Worm (Caenorhabditis elegans) whole organism, L4 larva: Measurements from ENCODE around the gene cpna-1.

ENCODE experiments used
- D1046.2 ChIP-seq: fragments of 200-800 bp; sonication (Bioruptor generic); IDR thresholded peaks from 2 replicates; pipeline ENCODE4 v1.3.6; 2022; ENCODE audit warnings: missing genetic modification characterization, missing compliant biosample characterization
- F10B5.3 ChIP-seq: sonication (generic microtip); optimal IDR thresholded peaks from 2 replicates; lab custom pipeline; 2016; ENCODE audit warnings: mild to moderate bottlenecking, missing genetic modification characterization, missing compliant biosample characterization
- R02D3.7 ChIP-seq: fragments of 150-350 bp; sonication (generic microtip); optimal IDR thresholded peaks from 3 replicates; lab custom pipeline; 2014; ENCODE audit warnings: missing biosample characterization, missing genetic modification characterization
- T20F7.1 ChIP-seq: fragments of 200-800 bp; sonication (Bioruptor generic); optimal IDR thresholded peaks from 2 replicates; lab custom pipeline; 2018; ENCODE audit warnings: mild to moderate bottlenecking, missing genetic modification characterization, missing compliant biosample characterization
- T26A8.4 ChIP-seq: fragments of 200-800 bp; sonication (Bioruptor generic); IDR thresholded peaks from 2 replicates; pipeline ENCODE4 v1.3.6; 2022; ENCODE audit warnings: missing genetic modification characterization, missing compliant biosample characterization
- Y48G9A.11 ChIP-seq: fragments of 200-800 bp; sonication (Bioruptor generic); IDR thresholded peaks from 2 replicates; pipeline ENCODE4 v1.3.6; 2022; ENCODE audit warnings: missing genetic modification reagents, missing genetic modification characterization, missing compliant biosample characterization
- ZK546.5 ChIP-seq, 2 experiments: sonication (generic microtip); optimal IDR thresholded peaks; 2 replicates each; lab custom pipeline; 2017; ENCODE audit warnings: missing biosample characterization in 2 of 2, missing genetic modification characterization in 2 of 2
- aha-1 ChIP-seq: fragments of 150-350 bp; peaks from one replicate; lab custom pipeline; 2014; ENCODE audit warnings: missing biosample characterization, missing genetic modification characterization
- attf-4 ChIP-seq: sonication (generic microtip); optimal IDR thresholded peaks from 3 replicates; lab custom pipeline; 2017; ENCODE audit warnings: missing biosample characterization, missing genetic modification characterization
- ceh-44 ChIP-seq: fragments of 200-800 bp; sonication (Bioruptor generic); IDR thresholded peaks from 2 replicates; pipeline ENCODE4 v1.3.6; 2022; ENCODE audit warnings: missing genetic modification reagents, missing genetic modification characterization, missing compliant biosample characterization
- ceh-82 ChIP-seq: sonication (generic microtip); optimal IDR thresholded peaks from 2 replicates; lab custom pipeline; 2017; ENCODE audit warnings: missing biosample characterization, missing genetic modification characterization
- ces-1 ChIP-seq: fragments of 150-350 bp; sonication (generic microtip); optimal IDR thresholded peaks from 4 replicates; lab custom pipeline; 2014; ENCODE audit warnings: missing biosample characterization, missing genetic modification reagents, missing genetic modification characterization
- cey-2 ChIP-seq: sonication (generic microtip); optimal IDR thresholded peaks from 3 replicates; lab custom pipeline; 2017; ENCODE audit warnings: missing genetic modification characterization, mild to moderate bottlenecking, missing compliant biosample characterization, antibody characterized with exemption, borderline replicate concordance; ENCODE audit not compliant: insufficient read depth
- ctbp-1 ChIP-seq: fragments of 200-800 bp; sonication (Bioruptor generic); IDR thresholded peaks from 2 replicates; pipeline ENCODE4 v1.3.6; 2022; ENCODE audit warnings: missing genetic modification reagents, missing genetic modification characterization, missing compliant biosample characterization
- daf-16 ChIP-seq, 3 experiments: sonication (generic microtip); optimal IDR thresholded peaks; 2 replicates each; lab custom pipeline; 2016 to 2017; ENCODE audit warnings: missing genetic modification characterization in 3 of 3, missing genetic modification reagents in 3 of 3, mild to moderate bottlenecking in 2 of 3, missing compliant biosample characterization in 2 of 3, missing biosample characterization in 1 of 3, moderate library complexity in 1 of 3
- daf-19 ChIP-seq: fragments of 200-800 bp; sonication (Bioruptor generic); conservative IDR thresholded peaks from 2 replicates; pipeline ENCODE4 v1.3.6; 2022; ENCODE audit warnings: missing genetic modification characterization, missing compliant biosample characterization
- dpl-1 ChIP-seq: fragments of 150-350 bp; optimal IDR thresholded peaks from 2 replicates; lab custom pipeline; 2014; ENCODE audit warnings: missing biosample characterization, missing genetic modification reagents, missing genetic modification characterization
- dve-1 ChIP-seq: sonication (generic microtip); optimal IDR thresholded peaks from 2 replicates; lab custom pipeline; 2017; ENCODE audit warnings: antibody characterized with exemption, mild to moderate bottlenecking, missing genetic modification characterization, missing compliant biosample characterization; ENCODE audit not compliant: insufficient read depth
- egl-43 ChIP-seq: fragments of 200-800 bp; sonication (Bioruptor generic); IDR thresholded peaks from 2 replicates; pipeline ENCODE4 v1.3.6; 2022; ENCODE audit warnings: missing genetic modification reagents, missing genetic modification characterization, missing compliant biosample characterization
- gei-8 ChIP-seq: fragments of 200-800 bp; sonication (Bioruptor generic); optimal IDR thresholded peaks from 2 replicates; lab custom pipeline; 2018; ENCODE audit warnings: mild to moderate bottlenecking, missing genetic modification characterization, missing compliant biosample characterization
- hif-1 ChIP-seq, 2 experiments: sonication (generic microtip); optimal IDR thresholded peaks; 2 replicates each; lab custom pipeline; 2016 to 2017; ENCODE audit warnings: missing compliant biosample characterization in 2 of 2, missing genetic modification characterization in 2 of 2, missing genetic modification reagents in 2 of 2, missing genotype in 2 of 2, mild to moderate bottlenecking in 1 of 2
- hlh-30 ChIP-seq: sonication (generic microtip); optimal IDR thresholded peaks from 2 replicates; lab custom pipeline; 2017; ENCODE audit warnings: antibody characterized with exemption, mild to moderate bottlenecking, missing genetic modification characterization, missing compliant biosample characterization; ENCODE audit not compliant: insufficient read depth
- hmg-1.1 ChIP-seq: fragments of 200-800 bp; sonication (Bioruptor generic); IDR thresholded peaks from 2 replicates; pipeline ENCODE4 v1.3.6; 2022; ENCODE audit warnings: missing genetic modification reagents, missing genetic modification characterization, missing compliant biosample characterization
- lim-7 ChIP-seq: fragments of 200-800 bp; sonication (Bioruptor generic); IDR thresholded peaks from 2 replicates; pipeline ENCODE4 v1.3.6; 2022; ENCODE audit warnings: missing genetic modification characterization, missing compliant biosample characterization
- lin-1 ChIP-seq: fragments of 200-800 bp; sonication (Bioruptor generic); IDR thresholded peaks from 2 replicates; pipeline ENCODE4 v1.3.6; 2022; ENCODE audit warnings: missing genetic modification reagents, missing genetic modification characterization, missing compliant biosample characterization
- lin-15B ChIP-seq: fragments of 150-350 bp; sonication (generic microtip); optimal IDR thresholded peaks from 3 replicates; lab custom pipeline; 2014; ENCODE audit warnings: missing biosample characterization, missing genetic modification characterization
- lin-38 ChIP-seq: fragments of 200-800 bp; sonication (Bioruptor generic); IDR thresholded peaks from 2 replicates; pipeline ENCODE4 v1.3.6; 2022; ENCODE audit warnings: missing genetic modification reagents, missing genetic modification characterization, missing compliant biosample characterization
- lir-3 ChIP-seq: sonication (generic microtip); optimal IDR thresholded peaks from 2 replicates; lab custom pipeline; 2016; ENCODE audit warnings: mild to moderate bottlenecking, missing genetic modification characterization, missing compliant biosample characterization
- lsy-2 ChIP-seq, 2 experiments: fragments of 150-350 bp in 1 of 2; sonication (generic microtip) in 1 of 2; optimal IDR thresholded peaks; 2 replicates each; lab custom pipeline; 2014 to 2017; ENCODE audit warnings: missing biosample characterization in 2 of 2, missing genetic modification characterization in 2 of 2
- madf-5 ChIP-seq, 2 experiments: fragments of 200-800 bp; sonication (Bioruptor generic); IDR thresholded peaks; 2 replicates each; pipeline ENCODE4 v1.3.6; 2022; ENCODE audit warnings: missing compliant biosample characterization in 2 of 2, missing genetic modification characterization in 2 of 2
- madf-9 ChIP-seq: fragments of 200-800 bp; sonication (Bioruptor generic); conservative IDR thresholded peaks from 2 replicates; pipeline ENCODE4 v1.3.6; 2022; ENCODE audit warnings: missing genetic modification reagents, missing genetic modification characterization, missing compliant biosample characterization
- mdt-29 ChIP-seq: fragments of 200-800 bp; sonication (Bioruptor generic); IDR thresholded peaks from 2 replicates; pipeline ENCODE4 v1.3.6; 2022; ENCODE audit warnings: missing genetic modification reagents, missing genetic modification characterization, missing compliant biosample characterization
- mep-1 ChIP-seq: fragments of 150-350 bp; sonication (generic microtip); optimal IDR thresholded peaks from 3 replicates; lab custom pipeline; 2014; ENCODE audit warnings: missing biosample characterization, missing genetic modification characterization
- mes-2 ChIP-seq: sonication (generic microtip); optimal IDR thresholded peaks from 2 replicates; lab custom pipeline; 2016; ENCODE audit warnings: missing genotype, mild to moderate bottlenecking, missing genetic modification characterization, missing compliant biosample characterization; ENCODE audit not compliant: poor library complexity, severe bottlenecking
- mxl-3 ChIP-seq: fragments of 200-800 bp; sonication (Bioruptor generic); optimal IDR thresholded peaks from 2 replicates; lab custom pipeline; 2018; ENCODE audit warnings: mild to moderate bottlenecking, missing genetic modification characterization, missing compliant biosample characterization
- nhr-111 ChIP-seq: fragments of 200-800 bp; sonication (Bioruptor generic); optimal IDR thresholded peaks from 2 replicates; lab custom pipeline; 2018; ENCODE audit warnings: mild to moderate bottlenecking, missing genetic modification characterization, missing compliant biosample characterization
- nhr-25 ChIP-seq: sonication (generic microtip); optimal IDR thresholded peaks from 2 replicates; lab custom pipeline; 2017; ENCODE audit warnings: missing genetic modification characterization, mild to moderate bottlenecking, missing compliant biosample characterization, antibody characterized with exemption, moderate library complexity, borderline replicate concordance; ENCODE audit not compliant: insufficient read depth
- nhr-28 ChIP-seq: fragments of 150-350 bp; optimal IDR thresholded peaks from 2 replicates; lab custom pipeline; 2014; ENCODE audit warnings: missing biosample characterization, missing genetic modification characterization
- nhr-48 ChIP-seq: sonication (generic microtip); optimal IDR thresholded peaks from 2 replicates; lab custom pipeline; 2016; ENCODE audit warnings: mild to moderate bottlenecking, missing genetic modification characterization, missing compliant biosample characterization
- nhr-76 ChIP-seq: fragments of 150-350 bp; optimal IDR thresholded peaks from 2 replicates; lab custom pipeline; 2014; ENCODE audit warnings: missing biosample characterization, missing genetic modification characterization
- nhr-77 ChIP-seq: fragments of 150-350 bp; optimal IDR thresholded peaks from 2 replicates; lab custom pipeline; 2014; ENCODE audit warnings: missing biosample characterization, missing genetic modification characterization
- pha-4 ChIP-seq, 2 experiments: fragments of 150-350 bp in 1 of 2; fragments of 200-800 bp in 1 of 2; sonication (Bioruptor generic) in 1 of 2; IDR thresholded peaks in 1 of 2; optimal IDR thresholded peaks in 1 of 2; 2 replicates each; pipeline versions ENCODE4 v1.3.6 to Lab custom; 2014 to 2022; ENCODE audit warnings: missing genetic modification characterization in 2 of 2, missing genetic modification reagents in 2 of 2, missing biosample characterization in 1 of 2, missing compliant biosample characterization in 1 of 2
- rbr-2 ChIP-seq: sonication (generic microtip); optimal IDR thresholded peaks from 2 replicates; lab custom pipeline; 2016; ENCODE audit warnings: missing genotype, missing genetic modification characterization, missing compliant biosample characterization
- saeg-2 ChIP-seq: fragments of 200-800 bp; sonication (Bioruptor generic); IDR thresholded peaks from 2 replicates; pipeline ENCODE4 v1.3.6; 2022; ENCODE audit warnings: missing genetic modification reagents, missing genetic modification characterization, missing compliant biosample characterization
- sdz-12 ChIP-seq: fragments of 200-800 bp; sonication (Bioruptor generic); optimal IDR thresholded peaks from 2 replicates; lab custom pipeline; 2018; ENCODE audit warnings: mild to moderate bottlenecking, missing genetic modification characterization, missing compliant biosample characterization
- snpc-1.2 ChIP-seq: fragments of 200-800 bp; sonication (Bioruptor generic); IDR thresholded peaks from 2 replicates; pipeline ENCODE4 v1.3.6; 2022; ENCODE audit warnings: missing genetic modification reagents, missing genetic modification characterization, missing compliant biosample characterization
- tag-97 ChIP-seq: fragments of 200-800 bp; sonication (Bioruptor generic); IDR thresholded peaks from 2 replicates; pipeline ENCODE4 v1.3.6; 2022; ENCODE audit warnings: missing genetic modification characterization, missing compliant biosample characterization
- unc-130 ChIP-seq: sonication (generic microtip); optimal IDR thresholded peaks from 2 replicates; lab custom pipeline; 2016; ENCODE audit warnings: missing genetic modification reagents, missing genetic modification characterization, missing compliant biosample characterization
- ztf-11 ChIP-seq: fragments of 150-350 bp; optimal IDR thresholded peaks from 2 replicates; lab custom pipeline; 2014; ENCODE audit warnings: missing biosample characterization, missing genetic modification characterization

cpna-1 gene

DNA sequence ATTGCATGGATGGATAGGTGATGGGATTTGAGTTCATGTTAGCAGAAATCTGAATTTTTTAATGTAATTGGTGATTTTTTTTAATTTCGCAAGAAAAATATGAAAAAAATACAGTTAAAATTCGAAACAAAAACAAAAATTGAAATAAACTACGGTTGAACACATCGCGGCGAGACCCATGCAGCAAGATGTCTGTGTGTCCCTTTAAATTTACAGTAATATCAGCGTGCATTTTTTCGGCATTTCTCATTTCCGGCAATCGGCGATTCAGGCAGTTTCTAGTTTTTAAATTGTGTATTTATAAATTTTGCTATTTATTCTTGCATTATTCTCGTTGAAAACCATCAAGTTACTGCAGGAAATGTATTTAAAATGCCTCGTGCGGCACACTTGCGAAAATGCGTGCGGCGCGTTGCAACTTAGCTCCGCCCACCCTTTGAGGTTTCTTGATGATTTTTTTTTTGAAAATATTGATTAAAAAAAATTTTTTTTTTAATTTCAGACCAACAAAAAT, 51.3 kb downstream of the cpna-1 start, which contains the start of the genes fbxc-44 and C16A11.2:
Gene fbxc-44 (minus strand): TSS at position 51 of the 514 bp plus-strand sequence.
Gene C16A11.2 (plus strand): TSS at position 503 of the 514 bp plus-strand sequence.
- TF ChIP-seq snpc-1.2 = 0 out of 2 replicates have a peak, but pooled peaks have one; percentile 22
- TF ChIP-seq nhr-28 (tag; lab: Kevin White, UChicago) = no peak
- TF ChIP-seq gei-8 (GFP tag; lab: Kevin White, UChicago) = no peak
- TF ChIP-seq F10B5.3 (tag; lab: Kevin White, UChicago) = no peak
- no peak for TF ChIP-seq ces-1 (GFP tag; lab: Kevin White, UChicago)
- TF ChIP-seq madf-9 (GFP tag; lab: Robert Waterston, UW) = no peak
- TF ChIP-seq Y48G9A.11 (GFP tag; lab: Robert Waterston, UW) = 0 out of 2 replicates have a peak, but pooled peaks have one; percentile 14
- no peak for TF ChIP-seq sdz-12 (GFP tag; lab: Kevin White, UChicago)
- peak; percentile 70 for TF ChIP-seq aha-1 (tag; lab: Kevin White, UChicago)
- TF ChIP-seq hmg-1.1 = peak; percentile 59
- TF ChIP-seq saeg-2 = no peak
- TF ChIP-seq unc-130 (GFP tag; lab: Kevin White, UChicago) = peak; percentile 72
- no peak for TF ChIP-seq nhr-111 (GFP tag; lab: Kevin White, UChicago)
- no peak for TF ChIP-seq nhr-48 (tag; lab: Kevin White, UChicago)
- TF ChIP-seq R02D3.7 (tag; lab: Kevin White, UChicago) = no peak
- TF ChIP-seq cey-2 = no peak
- TF ChIP-seq pha-4 (GFP tag; IDR thresholded peaks at IDR 0.05; lab: Robert Waterston, UW) = peak; percentile 29; the same call in 1 of the 2 replicates
- no peak for TF ChIP-seq pha-4 (tag; optimal IDR thresholded peaks at IDR 0.05; lab: Kevin White, UChicago)
- TF ChIP-seq dve-1 (tag; lab: Kevin White, UChicago) = no peak
- no peak for TF ChIP-seq hlh-30
- no peak for TF ChIP-seq ctbp-1 (GFP tag; lab: Robert Waterston, UW)
- TF ChIP-seq attf-4 = no peak
- TF ChIP-seq lin-15B = no peak
- TF ChIP-seq egl-43 (GFP tag; lab: Robert Waterston, UW) = no peak
- no peak for TF ChIP-seq daf-19 (GFP tag; lab: Robert Waterston, UW)
- TF ChIP-seq hif-1 (tag; optimal IDR thresholded peaks at IDR 0.05; lab: Kevin White, UChicago) = peak in 1 of 2 experiments; percentile 15
- no peak for TF ChIP-seq ceh-44 (GFP tag; lab: Robert Waterston, UW)
- no peak for TF ChIP-seq D1046.2 (GFP tag; lab: Robert Waterston, UW)
- peak; percentile 0 for TF ChIP-seq dpl-1 (GFP tag; lab: Kevin White, UChicago)
- no peak for TF ChIP-seq lin-1 (GFP tag; lab: Robert Waterston, UW)
- TF ChIP-seq T26A8.4 (GFP tag; lab: Robert Waterston, UW) = no peak
- no peak for TF ChIP-seq ZK546.5 (tag; optimal IDR thresholded peaks at IDR 0.05; lab: Kevin White, UChicago)
- no peak for TF ChIP-seq mdt-29 (GFP tag; lab: Robert Waterston, UW)
- no peak for TF ChIP-seq nhr-76 (tag; lab: Kevin White, UChicago)
- peak; percentile 39 for TF ChIP-seq mep-1 (tag; lab: Kevin White, UChicago)
- TF ChIP-seq lsy-2 (tag; optimal IDR thresholded peaks at IDR 0.05; lab: Kevin White, UChicago) = peak in 1 of 2 experiments; percentile 62
- peak; percentile 90 for TF ChIP-seq mes-2 (tag; lab: Kevin White, UChicago)
- TF ChIP-seq lin-38 = peak; percentile 64
- no peak for TF ChIP-seq tag-97
- no peak for TF ChIP-seq nhr-25 (tag; lab: Kevin White, UChicago)
- no peak for TF ChIP-seq ztf-11 (tag; lab: Kevin White, UChicago)
- no peak for TF ChIP-seq mxl-3 (GFP tag; lab: Kevin White, UChicago)
- TF ChIP-seq nhr-77 = no peak
- no peak for TF ChIP-seq T20F7.1 (GFP tag; lab: Kevin White, UChicago)
- TF ChIP-seq lim-7 (GFP tag; lab: Robert Waterston, UW) = no peak
- TF ChIP-seq rbr-2 = peak; percentile 20
- no peak for TF ChIP-seq lir-3
- TF ChIP-seq madf-5 (GFP tag; IDR thresholded peaks at IDR 0.05; lab: Robert Waterston, UW) = no peak
- peak in 1 of 2 experiments; percentile 3 for TF ChIP-seq daf-16 (GFP tag; optimal IDR thresholded peaks at IDR 0.05; lab: Kevin White, UChicago)
- peak; percentile 32 for TF ChIP-seq daf-16 (tag; optimal IDR thresholded peaks at IDR 0.05; lab: Kevin White, UChicago)
- TF ChIP-seq ceh-82 (tag; lab: Kevin White, UChicago) = no peak
